Worm (Caenorhabditis elegans): Measurements from ENCODE around the gene C47A10.16.

- no peak for TF ChIP-seq cog-1 (tag; optimal IDR thresholded peaks at IDR 0.05)
- TF ChIP-seq klf-2 (GFP tag; conservative IDR thresholded peaks at IDR 0.05) = no peak
- no peak for TF ChIP-seq flt-1 (GFP tag; IDR thresholded peaks at IDR 0.05)
- no peak for TF ChIP-seq tab-1 (GFP tag; IDR thresholded peaks at IDR 0.05)
- TF ChIP-seq T22C8.4 (GFP tag; IDR thresholded peaks at IDR 0.05) = no peak
- TF ChIP-seq med-1 (GFP tag; optimal IDR thresholded peaks at IDR 0.05; ENCODE audit: insufficient read depth) = no peak
- TF ChIP-seq ref-1 (GFP tag; conservative IDR thresholded peaks at IDR 0.05) = no peak
- no peak for TF ChIP-seq ztf-23 (GFP tag; IDR thresholded peaks at IDR 0.05)
These were observed 2.3 kb upstream of the C47A10.16 start, which contains the start of gene srh-284 for ce11 chrV:17767249-17767648.
